Fruit fly (Drosophila melanogaster): ENCODE data around the gene CG7860.

DNA sequence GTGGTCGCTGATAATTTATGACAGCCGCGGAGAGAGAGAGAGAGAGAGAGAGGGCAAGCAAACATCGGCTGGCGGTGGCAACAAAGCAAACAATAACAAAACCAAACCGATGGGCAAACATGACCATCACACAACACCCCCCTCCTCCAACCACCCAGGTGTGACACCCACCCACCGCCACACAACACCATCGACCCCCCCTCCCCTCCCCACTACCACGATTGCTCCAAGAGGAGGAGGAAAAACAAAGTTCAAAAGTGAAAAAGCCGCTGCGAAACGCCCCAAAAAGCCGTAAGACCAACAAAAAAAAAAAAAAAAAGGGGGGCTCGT lies 50.8 kb downstream of the CG7860 start:
- TF ChIP-seq CG34367 (tag; optimal IDR thresholded peaks at IDR 0.05) (no peak), D1 (tag; optimal IDR thresholded peaks at IDR 0.05) (no peak), Pif1A (GFP tag; optimal IDR thresholded peaks at IDR 0.05) (no peak), CG32121 (GFP tag; IDR thresholded peaks at IDR 0.05) (no peak), rn (GFP tag; IDR thresholded peaks at IDR 0.05) (no peak), CG4496 (GFP tag; IDR thresholded peaks at IDR 0.05) (no peak), Ets98B (GFP tag; IDR thresholded peaks at IDR 0.05) (no peak), CG13204 (GFP tag; optimal IDR thresholded peaks at IDR 0.05) (no peak), gl (tag; optimal IDR thresholded peaks at IDR 0.05) (no peak), CG8159 (tag; optimal IDR thresholded peaks at IDR 0.05) (no peak)

Data from whole organism, pupa.